Worm (Caenorhabditis elegans): ENCODE results near the gene F38H4.3.

The F38H4.3 gene

DNA sequence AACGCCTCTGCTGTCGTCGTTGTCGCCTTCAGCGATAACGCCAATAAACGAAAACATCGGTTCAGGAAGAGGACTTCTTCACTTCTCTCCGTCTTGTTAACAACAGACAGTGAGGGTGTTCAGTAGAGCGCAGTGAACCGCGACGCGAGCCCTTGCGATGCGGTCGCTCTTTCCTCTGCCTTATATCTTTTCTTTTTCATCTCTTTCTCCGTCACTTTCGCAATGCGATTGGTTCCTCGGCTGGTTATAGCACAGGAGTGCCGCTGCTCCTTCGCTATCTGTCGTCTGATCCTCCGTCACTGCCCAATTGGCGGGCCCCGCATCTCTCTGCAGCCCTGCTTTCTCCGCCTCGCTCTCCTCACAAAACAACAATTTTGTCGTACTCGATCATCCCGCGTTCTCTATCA, 14.9 kb downstream of the F38H4.3 start (continued):
- no peak for TF ChIP-seq D2030.7 (GFP tag; IDR thresholded peaks at IDR 0.05)
- TF ChIP-seq snpc-4 (GFP tag; optimal IDR thresholded peaks at IDR 0.05) = no peak
- peak in 2 of 4 experiments; percentile 21 to 27 for TF ChIP-seq snpc-4 (tag; optimal IDR thresholded peaks at IDR 0.05)
- TF ChIP-seq gei-17 (GFP tag; optimal IDR thresholded peaks at IDR 0.05) = peak; percentile 7
- no peak for TF ChIP-seq efl-1 (GFP tag; optimal IDR thresholded peaks at IDR 0.05)
- no peak for TF ChIP-seq attf-3 (GFP tag; conservative IDR thresholded peaks at IDR 0.05)
- 0 out of 2 replicates have a peak, but pooled peaks have one; percentile 4 for TF ChIP-seq madf-6 (GFP tag; IDR thresholded peaks at IDR 0.05)
- no peak for TF ChIP-seq ztf-3 (GFP tag; optimal IDR thresholded peaks at IDR 0.05)
- TF ChIP-seq athp-1 (tag; optimal IDR thresholded peaks at IDR 0.05) = peak; percentile 20
- TF ChIP-seq egl-18 (GFP tag; IDR thresholded peaks at IDR 0.05) = 0 out of 2 replicates have a peak, but pooled peaks have one; percentile 25
- TF ChIP-seq ztf-26 (tag; optimal IDR thresholded peaks at IDR 0.05) = no peak
- TF ChIP-seq nhr-120 (GFP tag; IDR thresholded peaks at IDR 0.05) = no peak
- TF ChIP-seq K12H6.12 (tag; optimal IDR thresholded peaks at IDR 0.05) = peak; percentile 86
- peak; percentile 25 for TF ChIP-seq repo-1 (tag; optimal IDR thresholded peaks at IDR 0.05)
- no peak for TF ChIP-seq B0261.1 (tag; optimal IDR thresholded peaks at IDR 0.05)
- no peak for TF ChIP-seq ZK185.1 (tag; optimal IDR thresholded peaks at IDR 0.05; ENCODE audit: poor library complexity, severe bottlenecking)
- no peak for TF ChIP-seq bed-1 (GFP tag; IDR thresholded peaks at IDR 0.05)
- TF ChIP-seq lin-40 (tag; optimal IDR thresholded peaks at IDR 0.05) = peak; percentile 51
- peak; percentile 57 for TF ChIP-seq nhr-80 (tag; optimal IDR thresholded peaks at IDR 0.05)
- TF ChIP-seq hmg-1.2 (GFP tag; IDR thresholded peaks at IDR 0.05) = peak; percentile 56; the same call in 1 of the 2 replicates

DNA sequence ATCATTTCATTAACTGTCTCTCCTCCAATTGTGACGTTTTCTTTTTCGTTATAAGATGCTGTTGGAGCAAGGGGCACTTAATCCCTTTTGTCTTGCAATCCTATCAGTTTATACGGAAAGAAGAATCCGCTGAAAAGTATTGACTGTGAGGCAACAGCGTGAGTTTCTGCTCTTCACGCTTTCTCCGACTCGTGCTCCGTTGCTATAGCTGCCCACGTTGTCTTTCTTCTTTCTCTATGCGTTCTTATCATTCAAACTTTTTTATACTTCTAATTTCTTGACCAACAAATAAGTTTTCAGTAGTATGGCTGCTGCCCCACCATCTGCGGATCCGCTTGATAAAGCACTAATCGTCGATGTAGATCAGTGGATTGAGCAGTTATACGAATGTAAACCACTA, 15.9 kb downstream of the F38H4.3 start, which contains the start of gene let-92:
let-92 (plus strand) TSS at position 301 of the 400 bp plus-strand sequence.
- TF ChIP-seq nfyb-1 (GFP tag; IDR thresholded peaks at IDR 0.05) = no peak
- no peak for TF ChIP-seq K12H6.12 (tag; optimal IDR thresholded peaks at IDR 0.05)
- no peak for TF ChIP-seq F37B4.10 (GFP tag; IDR thresholded peaks at IDR 0.05)
- no peak for TF ChIP-seq T07F8.4 (tag; optimal IDR thresholded peaks at IDR 0.05)
- no peak for TF ChIP-seq ama-1 (optimal IDR thresholded peaks at IDR 0.05)
- no peak for TF ChIP-seq ama-1 (GFP tag; optimal IDR thresholded peaks at IDR 0.05)
- no peak for TF ChIP-seq ceh-100 (GFP tag; IDR thresholded peaks at IDR 0.05)
- TF ChIP-seq lin-54 (GFP tag; optimal IDR thresholded peaks at IDR 0.05) = no peak
- TF ChIP-seq mes-4 (tag; optimal IDR thresholded peaks at IDR 0.05) = no peak
- no peak for TF ChIP-seq Y53F4B.3 (GFP tag; IDR thresholded peaks at IDR 0.05)
- no peak for TF ChIP-seq let-607 (tag; optimal IDR thresholded peaks at IDR 0.05)
- no peak for TF ChIP-seq madf-8 (GFP tag; conservative IDR thresholded peaks at IDR 0.05)
- TF ChIP-seq mcd-1 (GFP tag; IDR thresholded peaks at IDR 0.05) = no peak
- no peak for TF ChIP-seq F57C9.4 (tag; optimal IDR thresholded peaks at IDR 0.05)

DNA sequence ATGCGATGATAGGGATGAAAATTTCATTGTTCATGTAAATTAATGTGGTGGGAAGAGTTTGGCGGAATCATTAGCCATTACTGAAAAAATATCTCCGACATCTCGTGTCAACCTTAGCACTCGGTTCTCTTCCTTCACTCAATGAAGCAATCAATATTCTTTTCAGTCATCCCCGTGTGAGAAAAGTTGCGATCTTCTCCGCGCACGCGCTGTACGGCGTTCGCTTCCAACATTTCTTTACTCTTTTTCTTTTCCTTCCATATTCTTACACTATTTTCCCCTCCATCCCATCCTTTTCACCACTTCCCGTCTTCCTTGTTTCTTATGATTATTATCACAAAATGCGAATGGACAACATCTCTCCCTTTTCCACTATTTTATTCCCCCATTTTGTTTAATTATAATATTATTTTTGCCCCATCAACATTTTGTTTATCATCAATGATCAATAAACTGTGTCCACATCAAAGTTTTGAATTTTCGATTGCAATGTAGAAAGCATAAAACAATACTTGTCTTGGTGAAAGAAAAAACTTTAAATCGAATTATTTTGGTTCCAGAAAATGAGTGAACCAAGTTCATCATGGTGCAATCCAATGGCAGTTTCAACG, 17.9 kb downstream of the F38H4.3 start, which contains the start of gene mob-1:
mob-1 (plus strand) TSS at position 561 of the 611 bp plus-strand sequence.
- TF ChIP-seq Y53G8AR.9 (GFP tag; conservative IDR thresholded peaks at IDR 0.05) = peak; percentile 69
- TF ChIP-seq madf-8 (GFP tag; conservative IDR thresholded peaks at IDR 0.05) = 0 out of 2 replicates have a peak, but pooled peaks have one; percentile 8
- TF ChIP-seq attf-6 (GFP tag; IDR thresholded peaks at IDR 0.05) = peak; percentile 59; the same call in 1 of the 2 replicates
- TF ChIP-seq attf-5 (GFP tag; optimal IDR thresholded peaks at IDR 0.05) = peak; percentile 27
- TF ChIP-seq bed-1 (GFP tag; IDR thresholded peaks at IDR 0.05) = no peak
- TF ChIP-seq repo-1 (tag; optimal IDR thresholded peaks at IDR 0.05) = peak; percentile 46
- peak; percentile 47 for TF ChIP-seq mcd-1 (GFP tag; IDR thresholded peaks at IDR 0.05)
- TF ChIP-seq lin-54 (GFP tag; optimal IDR thresholded peaks at IDR 0.05) = peak; percentile 12
- TF ChIP-seq lin-26 (GFP tag; IDR thresholded peaks at IDR 0.05) = peak; percentile 80
- TF ChIP-seq aptf-3 (GFP tag; IDR thresholded peaks at IDR 0.05) = 0 out of 2 replicates have a peak, but pooled peaks have one; percentile 8
- peak; percentile 36 for TF ChIP-seq unc-130 (GFP tag; optimal IDR thresholded peaks at IDR 0.05)
- peak; percentile 62 for TF ChIP-seq madf-6 (GFP tag; IDR thresholded peaks at IDR 0.05)
- peak; percentile 75 for TF ChIP-seq B0336.3 (GFP tag; IDR thresholded peaks at IDR 0.05)
- TF ChIP-seq lin-35 (GFP tag; optimal IDR thresholded peaks at IDR 0.05) = no peak
- TF ChIP-seq cebp-1 (GFP tag; IDR thresholded peaks at IDR 0.05) = no peak
- peak; percentile 53 for TF ChIP-seq cebp-1 (tag; optimal IDR thresholded peaks at IDR 0.05)
- peak; percentile 28; the same call in 1 of the 2 replicates for TF ChIP-seq dox-1 (GFP tag; IDR thresholded peaks at IDR 0.05)
- no peak for TF ChIP-seq nhr-90 (tag; optimal IDR thresholded peaks at IDR 0.05)
- 0 out of 2 replicates have a peak, but pooled peaks have one; percentile 48 for TF ChIP-seq F39B2.1 (GFP tag; IDR thresholded peaks at IDR 0.05)
- no peak for TF ChIP-seq ztf-25 (GFP tag; IDR thresholded peaks at IDR 0.05)

Data from whole organism, young adult.